Worm (Caenorhabditis elegans): ENCODE data around the gene ssr-2.
A peak's percentile ranks its signal among the peaks of the same experiment; 100 is the strongest.

ssr-2 gene

ce11 chrX:2843508-2843907 is 16.0 kb upstream of the ssr-2 start:
- TF ChIP-seq ceh-83 (GFP tag; optimal IDR thresholded peaks at IDR 0.05) (peak; percentile 48), nhr-237 (tag; optimal IDR thresholded peaks at IDR 0.05) (no peak)

DNA sequence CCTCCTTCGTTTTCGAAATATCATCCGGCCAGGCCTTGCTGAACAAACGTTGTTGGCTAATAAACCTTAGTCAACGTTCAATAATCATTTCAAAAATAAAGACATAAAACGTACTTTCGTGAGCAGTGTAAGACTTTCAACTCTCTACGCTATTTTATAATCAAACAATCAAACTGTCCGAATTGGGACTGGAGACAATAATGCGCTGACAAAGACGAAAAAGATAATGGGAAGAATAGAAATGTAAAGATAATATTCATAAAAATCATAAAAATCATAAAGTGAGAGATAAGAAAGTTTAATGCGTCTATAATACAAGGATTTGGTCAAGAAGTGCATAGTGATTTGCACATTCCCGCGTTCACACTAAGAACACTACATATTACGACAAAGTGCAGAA is 14.2 kb upstream of the ssr-2 start:
- TF ChIP-seq nhr-12 (tag; optimal IDR thresholded peaks at IDR 0.05) (no peak), nhr-237 (tag; optimal IDR thresholded peaks at IDR 0.05) (no peak), cnd-1 (tag; optimal IDR thresholded peaks at IDR 0.05) (no peak), flh-1 (GFP tag; optimal IDR thresholded peaks at IDR 0.05) (no peak), unc-62 (GFP tag; optimal IDR thresholded peaks at IDR 0.05) (no peak), ces-1 (GFP tag; optimal IDR thresholded peaks at IDR 0.05) (no peak), mls-2 (tag; optimal IDR thresholded peaks at IDR 0.05) (no peak)

ce11 chrX:2840287-2840686 is 12.7 kb upstream of the ssr-2 start, which contains the start of gene Y71H10B.1:
Gene Y71H10B.1 (minus strand): TSS chrX:2840292.
- TF ChIP-seq ham-2 (GFP tag; optimal IDR thresholded peaks at IDR 0.05) (no peak), sem-2 (GFP tag; optimal IDR thresholded peaks at IDR 0.05) (no peak), lin-13 (tag; optimal IDR thresholded peaks at IDR 0.05) (no peak), unc-39 (tag; optimal IDR thresholded peaks at IDR 0.05) (no peak), elt-3 (tag; optimal IDR thresholded peaks at IDR 0.05) (no peak), pha-4 (tag; optimal IDR thresholded peaks at IDR 0.05) (no peak), mls-2 (tag; optimal IDR thresholded peaks at IDR 0.05) (no peak), nhr-12 (tag; optimal IDR thresholded peaks at IDR 0.05) (no peak), cnd-1 (tag; optimal IDR thresholded peaks at IDR 0.05) (no peak), flh-1 (GFP tag; optimal IDR thresholded peaks at IDR 0.05) (no peak), snpc-4 (tag; optimal IDR thresholded peaks at IDR 0.05) (no peak), mep-1 (tag; optimal IDR thresholded peaks at IDR 0.05) (no peak), ces-1 (GFP tag; optimal IDR thresholded peaks at IDR 0.05) (no peak), ceh-83 (GFP tag; optimal IDR thresholded peaks at IDR 0.05) (no peak), unc-120 (tag; optimal IDR thresholded peaks at IDR 0.05; ENCODE audit: poor library complexity, severe bottlenecking) (no peak)

DNA sequence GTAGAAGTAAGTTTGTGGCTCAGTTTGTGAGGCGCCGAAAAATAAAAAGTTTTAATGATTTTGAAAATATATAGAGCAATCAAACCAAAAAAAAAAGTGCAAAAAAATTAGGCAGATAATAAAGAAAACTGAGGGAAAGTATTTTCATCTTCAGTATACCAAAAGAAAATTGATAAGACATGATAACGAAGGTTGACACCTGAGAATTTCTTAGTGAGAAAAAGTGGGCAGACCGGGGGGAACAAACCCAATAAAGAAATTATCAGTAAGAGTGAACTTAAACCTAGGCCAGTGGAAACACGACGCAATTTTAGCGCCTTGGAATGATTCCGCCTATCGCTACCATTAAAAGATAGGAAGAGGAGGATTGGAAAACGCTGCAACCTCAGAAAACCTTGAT is 11.1 kb upstream of the ssr-2 start:
- TF ChIP-seq mls-2 (tag; optimal IDR thresholded peaks at IDR 0.05) (no peak), ceh-83 (GFP tag; optimal IDR thresholded peaks at IDR 0.05) (no peak), lin-32 (GFP tag; optimal IDR thresholded peaks at IDR 0.05) (no peak)

DNA sequence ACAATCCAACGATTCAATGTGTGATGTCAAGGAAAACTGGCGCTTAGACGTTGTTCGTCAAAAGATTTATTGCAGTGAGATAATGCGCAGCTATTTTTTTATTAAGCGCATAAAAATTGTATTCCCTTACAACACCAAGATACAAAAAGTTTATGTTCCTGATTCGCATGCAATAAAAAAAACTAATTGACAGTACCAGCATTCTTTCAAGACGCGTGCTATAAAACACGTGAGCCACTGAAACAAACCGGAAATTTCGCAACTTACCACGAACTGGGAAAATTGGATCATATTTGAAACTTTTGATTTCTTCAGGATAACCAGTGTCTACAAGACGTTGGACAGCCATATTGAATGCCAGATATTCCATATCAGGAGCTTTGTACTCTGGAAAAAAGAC is 9.9 kb upstream of the ssr-2 start:
- TF ChIP-seq bed-3 (GFP tag; optimal IDR thresholded peaks at IDR 0.05): no peak
- TF ChIP-seq elt-3 (tag; optimal IDR thresholded peaks at IDR 0.05): no peak
- TF ChIP-seq ceh-83 (GFP tag; optimal IDR thresholded peaks at IDR 0.05): no peak
- no peak for TF ChIP-seq sptf-1 (tag; optimal IDR thresholded peaks at IDR 0.05)
- no peak for TF ChIP-seq lsy-2 (tag; optimal IDR thresholded peaks at IDR 0.05)
- TF ChIP-seq pha-4 (tag; optimal IDR thresholded peaks at IDR 0.05): no peak
- TF ChIP-seq lin-32 (GFP tag; optimal IDR thresholded peaks at IDR 0.05): no peak
- no peak for TF ChIP-seq M03D4.4 (tag; optimal IDR thresholded peaks at IDR 0.05)
- TF ChIP-seq sem-2 (GFP tag; optimal IDR thresholded peaks at IDR 0.05): no peak

ce11 chrX:2836770-2837169 is 9.2 kb upstream of the ssr-2 start:
- no peak for TF ChIP-seq lin-13 (tag; optimal IDR thresholded peaks at IDR 0.05)
- no peak for TF ChIP-seq sem-2 (GFP tag; optimal IDR thresholded peaks at IDR 0.05)
- TF ChIP-seq sptf-1 (tag; optimal IDR thresholded peaks at IDR 0.05): no peak
- TF ChIP-seq nhr-2 (tag; optimal IDR thresholded peaks at IDR 0.05): no peak
- no peak for TF ChIP-seq flh-1 (GFP tag; optimal IDR thresholded peaks at IDR 0.05)
- no peak for TF ChIP-seq lsy-2 (tag; optimal IDR thresholded peaks at IDR 0.05)
- no peak for TF ChIP-seq unc-62 (GFP tag; optimal IDR thresholded peaks at IDR 0.05)
- no peak for TF ChIP-seq ham-2 (GFP tag; optimal IDR thresholded peaks at IDR 0.05)
- no peak for TF ChIP-seq mep-1 (tag; optimal IDR thresholded peaks at IDR 0.05)
- no peak for TF ChIP-seq tbx-8 (GFP tag; optimal IDR thresholded peaks at IDR 0.05)
- no peak for TF ChIP-seq cnd-1 (tag; optimal IDR thresholded peaks at IDR 0.05)
- TF ChIP-seq nhr-76 (tag; optimal IDR thresholded peaks at IDR 0.05): no peak
- no peak for TF ChIP-seq pha-4 (tag; optimal IDR thresholded peaks at IDR 0.05)
- no peak for TF ChIP-seq mls-2 (tag; optimal IDR thresholded peaks at IDR 0.05)
- no peak for TF ChIP-seq elt-3 (tag; optimal IDR thresholded peaks at IDR 0.05)
- no peak for TF ChIP-seq ceh-43 (GFP tag; optimal IDR thresholded peaks at IDR 0.05)
- TF ChIP-seq M03D4.4 (tag; optimal IDR thresholded peaks at IDR 0.05): no peak
- TF ChIP-seq blmp-1 (tag; optimal IDR thresholded peaks at IDR 0.05): no peak

- no peak for TF ChIP-seq ceh-83 (GFP tag; optimal IDR thresholded peaks at IDR 0.05)
- no peak for TF ChIP-seq nhr-76 (tag; optimal IDR thresholded peaks at IDR 0.05)
- TF ChIP-seq snpc-4 (tag; optimal IDR thresholded peaks at IDR 0.05): no peak
Measured at ce11 chrX:2826337-2826736, 1.2 kb downstream of the ssr-2 start.
